Worm (Caenorhabditis elegans): ENCODE measurements around the gene des-2.

The des-2 gene

DNA sequence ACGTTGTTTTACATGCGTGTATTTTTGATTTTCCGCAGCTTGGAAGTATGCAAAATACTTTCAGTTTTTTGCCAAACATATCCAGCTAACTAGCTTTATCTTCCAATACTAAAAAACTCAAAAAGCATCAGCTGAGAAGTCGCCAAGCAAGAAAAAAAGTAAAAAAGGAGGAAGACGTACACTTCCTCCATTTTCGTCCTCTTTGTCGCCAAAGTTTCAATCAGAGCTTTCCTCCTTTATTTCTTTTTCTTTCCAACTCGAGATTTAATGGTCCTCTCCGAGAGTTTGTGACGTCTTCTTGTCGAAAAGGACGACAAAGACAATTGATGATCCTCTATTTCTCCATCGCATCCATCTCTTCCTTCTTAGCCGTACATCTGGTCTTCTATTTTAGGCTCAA lies 40.9 kb downstream of the des-2 start:
- TF ChIP-seq nhr-237 (tag; optimal IDR thresholded peaks at IDR 0.05) (no peak), dpl-1 (GFP tag; optimal IDR thresholded peaks at IDR 0.05) (no peak), C04F5.9 (tag; optimal IDR thresholded peaks at IDR 0.05) (no peak), ces-1 (GFP tag; optimal IDR thresholded peaks at IDR 0.05) (no peak), fkh-10 (GFP tag; optimal IDR thresholded peaks at IDR 0.05) (peak; percentile 60), hlh-17 (GFP tag; optimal IDR thresholded peaks at IDR 0.05; ENCODE audit: borderline replicate concordance) (no peak), lin-15B (tag; optimal IDR thresholded peaks at IDR 0.05) (no peak), lin-35 (GFP tag; optimal IDR thresholded peaks at IDR 0.05) (no peak), isw-1 (GFP tag; IDR thresholded peaks at IDR 0.05) (no peak), zip-4 (GFP tag; optimal IDR thresholded peaks at IDR 0.05) (no peak), lin-14 (GFP tag; optimal IDR thresholded peaks at IDR 0.05) (peak; percentile 72), nhr-85 (tag) (no peak)

ce11 chrV:11379341-11379740 lies 42.2 kb downstream of the des-2 start:
- TF ChIP-seq lin-14 (GFP tag; optimal IDR thresholded peaks at IDR 0.05) (peak; percentile 46), snpc-4 (tag; optimal IDR thresholded peaks at IDR 0.05) (no peak), nhr-85 (tag) (peak; percentile 6)

DNA sequence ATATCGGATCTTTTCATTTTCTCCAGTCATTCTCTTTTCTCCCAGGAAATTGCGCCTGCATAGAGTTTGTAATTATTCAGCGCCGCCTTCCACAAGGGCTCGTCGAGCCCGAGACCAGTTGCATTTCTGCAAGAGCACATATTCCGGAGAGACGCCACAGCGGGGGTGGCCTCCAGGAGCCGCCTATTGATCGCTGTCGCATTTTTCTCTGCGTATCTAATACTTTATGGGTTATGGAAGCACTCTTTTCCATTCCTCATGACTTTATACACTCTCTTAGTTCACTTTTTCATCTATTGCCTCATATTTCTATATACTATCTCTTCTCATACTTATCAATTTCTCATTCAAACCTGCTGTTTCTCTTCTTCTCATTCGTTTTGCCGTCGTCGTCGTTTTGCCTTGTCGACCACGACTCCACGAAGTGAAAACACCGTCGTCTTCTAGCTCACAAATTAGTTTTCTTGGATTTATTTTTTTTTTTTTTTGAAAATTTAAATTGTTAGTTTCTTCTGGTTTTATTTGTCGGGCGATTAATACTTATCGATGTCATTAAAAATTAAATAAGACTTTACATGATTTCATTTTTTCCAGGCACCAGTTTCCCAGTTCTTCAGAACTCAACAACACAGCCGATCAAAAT lies 46.2 kb downstream of the des-2 start, which contains the start of gene cnb-1:
Gene cnb-1 (plus strand): TSS at position 593 of the 643 bp plus-strand sequence.
- TF ChIP-seq lin-35 (GFP tag; optimal IDR thresholded peaks at IDR 0.05) (peak; percentile 48 to 58), C04F5.9 (tag; optimal IDR thresholded peaks at IDR 0.05) (no peak), jun-1 (tag; optimal IDR thresholded peaks at IDR 0.05) (peak; percentile 56), tbx-2 (tag; optimal IDR thresholded peaks at IDR 0.05) (peak; percentile 79), ceh-8 (GFP tag; optimal IDR thresholded peaks at IDR 0.05) (no peak), nhr-77 (tag; optimal IDR thresholded peaks at IDR 0.05) (no peak), fkh-8 (tag; optimal IDR thresholded peaks at IDR 0.05) (peak; percentile 78), C16A3.4 (tag; optimal IDR thresholded peaks at IDR 0.05) (no peak), efl-1 (optimal IDR thresholded peaks at IDR 0.05) (peak; percentile 74 to 85), efl-1 (GFP tag; optimal IDR thresholded peaks at IDR 0.05 in 1 of 2) (peak; percentile 39 to 93), unc-86 (tag; optimal IDR thresholded peaks at IDR 0.05) (peak; percentile 81), dpl-1 (GFP tag; optimal IDR thresholded peaks at IDR 0.05) (peak in 2 of 3 experiments; percentile 30 to 39), ceh-90 (tag; optimal IDR thresholded peaks at IDR 0.05) (no peak), Y116A8C.19 (tag; optimal IDR thresholded peaks at IDR 0.05; ENCODE audit: borderline replicate concordance) (no peak), mep-1 (tag; optimal IDR thresholded peaks at IDR 0.05) (peak; percentile 79), unc-98 (GFP tag; IDR thresholded peaks at IDR 0.05) (no peak), pqm-1 (tag; optimal IDR thresholded peaks at IDR 0.05) (no peak), grh-1 (GFP tag; IDR thresholded peaks at IDR 0.05) (no peak), lir-3 (tag; optimal IDR thresholded peaks at IDR 0.05; ENCODE audit: poor library complexity) (peak; percentile 62), blmp-1 (tag; optimal IDR thresholded peaks at IDR 0.05) (peak; percentile 24), lin-14 (GFP tag; optimal IDR thresholded peaks at IDR 0.05) (peak; percentile 96), nhr-28 (tag; optimal IDR thresholded peaks at IDR 0.05) (no peak), elt-2 (tag; optimal IDR thresholded peaks at IDR 0.05) (peak; percentile 35), sptf-1 (tag; optimal IDR thresholded peaks at IDR 0.05) (no peak), rnt-1 (tag; optimal IDR thresholded peaks at IDR 0.05) (peak; percentile 58), isw-1 (GFP tag; IDR thresholded peaks at IDR 0.05) (peak; percentile 41), nhr-85 (tag) (peak; percentile 77), sup-37 (GFP tag; optimal IDR thresholded peaks at IDR 0.05) (no peak), C34B4.2 (tag; optimal IDR thresholded peaks at IDR 0.05) (no peak), fos-1 (tag; optimal IDR thresholded peaks at IDR 0.05) (peak; percentile 36), elt-3 (tag; optimal IDR thresholded peaks at IDR 0.05) (no peak), sox-4 (tag; optimal IDR thresholded peaks at IDR 0.05) (peak; percentile 31), unc-62 (GFP tag; optimal IDR thresholded peaks at IDR 0.05) (no peak), nhr-237 (tag; optimal IDR thresholded peaks at IDR 0.05) (no peak), dsc-1 (tag; optimal IDR thresholded peaks at IDR 0.05) (peak; percentile 94), lin-39 (tag; optimal IDR thresholded peaks at IDR 0.05) (no peak), nhr-84 (tag; optimal IDR thresholded peaks at IDR 0.05) (no peak), ets-5 (GFP tag; IDR thresholded peaks at IDR 0.05) (no peak), mab-9 (GFP tag; IDR thresholded peaks at IDR 0.05) (peak; percentile 52; the same call in 1 of the 2 replicates), ztf-4 (tag; optimal IDR thresholded peaks at IDR 0.05) (no peak), ceh-63 (GFP tag; optimal IDR thresholded peaks at IDR 0.05) (no peak), zip-4 (GFP tag; optimal IDR thresholded peaks at IDR 0.05) (no peak)
